Fruit fly (Drosophila melanogaster) whole organism, embryonic: Measurements from ENCODE around the gene kirre.

ENCODE experiments used
- Abd-B ChIP-seq: fragments of 200-800 bp; sonication (Bioruptor generic); optimal IDR thresholded peaks from 2 replicates; lab custom pipeline; 2018; ENCODE audit warnings: missing biosample characterization, mild to moderate bottlenecking, missing genetic modification characterization, moderate library complexity
- CG10979 ChIP-seq: fragments of 200-800 bp; sonication (Bioruptor generic); optimal IDR thresholded peaks from 2 replicates; lab custom pipeline; 2018; ENCODE audit warnings: missing biosample characterization, mild to moderate bottlenecking, missing genetic modification characterization, moderate library complexity
- CG11085 ChIP-seq: fragments of 200-800 bp; sonication (Bioruptor generic); IDR thresholded peaks from 2 replicates; pipeline ENCODE4 v1.3.6; 2022; ENCODE audit warnings: missing biosample characterization, missing genetic modification characterization
- CG12236 ChIP-seq: fragments of 200-800 bp; sonication (Bioruptor generic); optimal IDR thresholded peaks from 2 replicates; lab custom pipeline; 2016; ENCODE audit warnings: missing biosample characterization, missing genetic modification characterization
- CG15601 ChIP-seq: fragments of 200-800 bp; sonication (Bioruptor generic); optimal IDR thresholded peaks from 3 replicates; lab custom pipeline; 2019; ENCODE audit warnings: missing biosample characterization, mild to moderate bottlenecking, missing genetic modification characterization, moderate library complexity
- CG16815 ChIP-seq: fragments of 200-800 bp; sonication (Bioruptor generic); optimal IDR thresholded peaks from 3 replicates; lab custom pipeline; 2017; ENCODE audit warnings: missing biosample characterization, mild to moderate bottlenecking, missing genetic modification characterization
- CG16863 ChIP-seq: fragments of 200-800 bp; sonication (Bioruptor generic); optimal IDR thresholded peaks from 3 replicates; lab custom pipeline; 2016; ENCODE audit warnings: missing biosample characterization, missing genetic modification characterization
- CG17328 ChIP-seq: fragments of 200-800 bp; sonication (Bioruptor generic); IDR thresholded peaks from 2 replicates; pipeline ENCODE4 v1.3.6; 2022; ENCODE audit warnings: missing biosample characterization, missing genetic modification characterization
- CG18619 ChIP-seq: fragments of 200-800 bp; sonication (Bioruptor generic); optimal IDR thresholded peaks from 3 replicates; lab custom pipeline; 2017; ENCODE audit warnings: missing biosample characterization, mild to moderate bottlenecking, missing genetic modification characterization
- CG2889 ChIP-seq: fragments of 200-800 bp; sonication (Bioruptor generic); IDR thresholded peaks from 3 replicates; pipeline ENCODE4 v1.3.6; 2022; ENCODE audit warnings: missing biosample characterization, missing genetic modification characterization
- CG31441 ChIP-seq: fragments of 200-800 bp; sonication (Bioruptor generic); IDR thresholded peaks from 2 replicates; pipeline ENCODE4 v1.3.6; 2022; ENCODE audit warnings: missing biosample characterization, missing genetic modification characterization
- CG32772 ChIP-seq: fragments of 200-800 bp; sonication (Bioruptor generic); IDR thresholded peaks from 2 replicates; pipeline ENCODE4 v1.3.6; 2022; ENCODE audit warnings: missing biosample characterization, missing genetic modification characterization
- CG33557 ChIP-seq: fragments of 200-800 bp; sonication (Bioruptor generic); optimal IDR thresholded peaks from 2 replicates; lab custom pipeline; 2019; ENCODE audit warnings: missing biosample characterization, mild to moderate bottlenecking, missing genetic modification characterization, moderate library complexity
- CG4404 ChIP-seq: fragments of 200-800 bp; sonication (Bioruptor generic); IDR thresholded peaks from 2 replicates; pipeline ENCODE4 v1.3.6; 2022; ENCODE audit warnings: missing biosample characterization, missing genetic modification characterization
- CG4730 ChIP-seq: fragments of 200-800 bp; sonication (Bioruptor generic); IDR thresholded peaks from 2 replicates; pipeline ENCODE4 v1.3.6; 2022; ENCODE audit warnings: missing biosample characterization, missing genetic modification characterization
- CG8290 ChIP-seq, 3 experiments: fragments of 200-800 bp; sonication (Bioruptor generic); optimal IDR thresholded peaks; 2 replicates each; lab custom pipeline; 2016 to 2019; ENCODE audit warnings: missing biosample characterization in 3 of 3, missing genetic modification characterization in 3 of 3, mild to moderate bottlenecking in 2 of 3, moderate library complexity in 1 of 3
- CTCF ChIP-seq: fragments of 200-800 bp; sonication (Bioruptor generic); optimal IDR thresholded peaks from 2 replicates; lab custom pipeline; 2017; ENCODE audit warnings: missing biosample characterization, mild to moderate bottlenecking, missing genetic modification characterization, moderate library complexity
- CoRest ChIP-seq: fragments of 200-800 bp; sonication (Bioruptor generic); optimal IDR thresholded peaks from 3 replicates; lab custom pipeline; 2018; ENCODE audit warnings: missing biosample characterization, mild to moderate bottlenecking, missing genetic modification characterization, moderate library complexity
- Doc2 ChIP-seq: fragments of 200-800 bp; sonication (Bioruptor generic); IDR thresholded peaks from 2 replicates; pipeline ENCODE4 v1.3.6; 2022; ENCODE audit warnings: missing biosample characterization, missing genetic modification characterization
- HHEX ChIP-seq: fragments of 200-800 bp; sonication (Bioruptor generic); optimal IDR thresholded peaks from 3 replicates; lab custom pipeline; 2017; ENCODE audit warnings: missing biosample characterization, mild to moderate bottlenecking, missing genetic modification characterization, missing genetic modification reagents
- HLH3B ChIP-seq: fragments of 200-800 bp; sonication (Bioruptor generic); IDR thresholded peaks from 2 replicates; pipeline ENCODE4 v1.3.6; 2022; ENCODE audit warnings: missing biosample characterization, missing genetic modification characterization
- Hr39 ChIP-seq: fragments of >200 bp; optimal IDR thresholded peaks from 2 replicates; lab custom pipeline; 2017
- Hr51 ChIP-seq, 2 experiments: fragments of 200-800 bp; sonication (Bioruptor generic); optimal IDR thresholded peaks; 2 replicates in 1 of 2; 3 replicates in 1 of 2; lab custom pipeline; 2016 to 2018; ENCODE audit warnings: missing biosample characterization in 2 of 2, missing genetic modification characterization in 2 of 2, mild to moderate bottlenecking in 1 of 2, moderate library complexity in 1 of 2
- Kr ChIP-seq: fragments of 200-800 bp; sonication (Bioruptor generic); optimal IDR thresholded peaks from 2 replicates; lab custom pipeline; 2017; ENCODE audit warnings: missing biosample characterization, mild to moderate bottlenecking, missing genetic modification characterization
- Mes4 ChIP-seq: fragments of 200-800 bp; sonication (Bioruptor generic); optimal IDR thresholded peaks from 2 replicates; lab custom pipeline; 2016; ENCODE audit warnings: missing biosample characterization, missing genetic modification characterization
- NC2β ChIP-seq: fragments of 200-800 bp; sonication (Bioruptor generic); optimal IDR thresholded peaks from 2 replicates; lab custom pipeline; 2016; ENCODE audit warnings: missing biosample characterization, missing genetic modification characterization
- Oli ChIP-seq: fragments of 200-800 bp; sonication (Bioruptor generic); optimal IDR thresholded peaks from 2 replicates; lab custom pipeline; 2018; ENCODE audit warnings: missing biosample characterization, mild to moderate bottlenecking, missing genetic modification characterization, moderate library complexity
- Sox100B ChIP-seq: fragments of 200-800 bp; sonication (Bioruptor generic); optimal IDR thresholded peaks from 3 replicates; lab custom pipeline; 2018; ENCODE audit warnings: missing biosample characterization, mild to moderate bottlenecking, missing genetic modification characterization
- Ssrp ChIP-seq: fragments of 200-800 bp; sonication (Bioruptor generic); optimal IDR thresholded peaks from 2 replicates; lab custom pipeline; 2018; ENCODE audit warnings: missing biosample characterization, mild to moderate bottlenecking, missing genetic modification characterization, moderate library complexity
- Vsx1 ChIP-seq: fragments of 200-800 bp; sonication (Bioruptor generic); optimal IDR thresholded peaks from 2 replicates; lab custom pipeline; 2017; ENCODE audit warnings: missing biosample characterization, mild to moderate bottlenecking, missing genetic modification characterization, missing genetic modification reagents
- ac ChIP-seq: fragments of 200-800 bp; sonication (Bioruptor generic); optimal IDR thresholded peaks from 3 replicates; lab custom pipeline; 2017; ENCODE audit warnings: missing biosample characterization, mild to moderate bottlenecking, missing genetic modification characterization
- ase ChIP-seq: fragments of 200-800 bp; sonication (Bioruptor generic); IDR thresholded peaks from 3 replicates; pipeline ENCODE4 v1.3.6; 2022; ENCODE audit warnings: missing biosample characterization, missing genetic modification characterization
- da ChIP-seq: fragments of 200-800 bp; sonication (Bioruptor generic); optimal IDR thresholded peaks from 2 replicates; lab custom pipeline; 2016; ENCODE audit warnings: missing biosample characterization, missing genetic modification characterization
- dpn ChIP-seq, 2 experiments: fragments of 200-800 bp; sonication (Bioruptor generic); optimal IDR thresholded peaks; 3 replicates each; lab custom pipeline; 2016; ENCODE audit warnings: missing biosample characterization in 2 of 2, missing genetic modification characterization in 2 of 2
- gt ChIP-seq: fragments of 200-800 bp; sonication (Bioruptor generic); IDR thresholded peaks from 2 replicates; pipeline ENCODE4 v1.3.6; 2022; ENCODE audit warnings: missing biosample characterization, missing genetic modification characterization
- lilli ChIP-seq: fragments of 200-800 bp; sonication (Bioruptor generic); optimal IDR thresholded peaks from 3 replicates; lab custom pipeline; 2016; ENCODE audit warnings: missing biosample characterization, missing genetic modification characterization
- lmd ChIP-seq: fragments of 200-800 bp; sonication (Bioruptor generic); IDR thresholded peaks from 2 replicates; pipeline ENCODE4 v1.3.6; 2022; ENCODE audit warnings: missing biosample characterization, missing genetic modification characterization
- luna ChIP-seq: fragments of 200-800 bp; sonication (Bioruptor generic); optimal IDR thresholded peaks from 2 replicates; lab custom pipeline; 2016; ENCODE audit warnings: missing biosample characterization, missing genetic modification characterization
- maf-S ChIP-seq: fragments of 200-800 bp; sonication (Bioruptor generic); optimal IDR thresholded peaks from 2 replicates; lab custom pipeline; 2016; ENCODE audit warnings: missing biosample characterization, missing genetic modification characterization
- p53 ChIP-seq: fragments of 200-800 bp; sonication (Bioruptor generic); optimal IDR thresholded peaks from 2 replicates; lab custom pipeline; 2016; ENCODE audit warnings: missing biosample characterization, missing genetic modification characterization
- prd ChIP-seq, 3 experiments: fragments of >200 bp in 2 of 3; fragments of 200-800 bp in 1 of 3; sonication (Bioruptor generic) in 1 of 3; optimal IDR thresholded peaks in 2 of 3; IDR thresholded peaks in 1 of 3; 2 replicates in 2 of 3; 3 replicates in 1 of 3; pipeline versions ENCODE4 v1.3.6 to Lab custom; 2017 to 2022; ENCODE audit warnings: missing biosample characterization in 1 of 3, missing genetic modification characterization in 1 of 3
- psq ChIP-seq: fragments of 200-800 bp; sonication (Bioruptor generic); optimal IDR thresholded peaks from 2 replicates; lab custom pipeline; 2017; ENCODE audit warnings: missing biosample characterization, missing genetic modification characterization
- sc ChIP-seq, 3 experiments: fragments of >200 bp in 2 of 3; fragments of 200-800 bp in 1 of 3; sonication (Bioruptor generic) in 1 of 3; optimal IDR thresholded peaks; 2 replicates in 2 of 3; 3 replicates in 1 of 3; lab custom pipeline; 2017; ENCODE audit warnings: mild to moderate bottlenecking in 1 of 3, missing biosample characterization in 1 of 3, missing genetic modification characterization in 1 of 3, missing genetic modification reagents in 1 of 3
- sisA ChIP-seq: fragments of 200-800 bp; sonication (Bioruptor generic); IDR thresholded peaks from 2 replicates; pipeline ENCODE4 v1.3.6; 2022; ENCODE audit warnings: missing biosample characterization, missing genetic modification characterization
- sqz ChIP-seq: fragments of 200-800 bp; sonication (Bioruptor generic); optimal IDR thresholded peaks from 3 replicates; lab custom pipeline; 2018; ENCODE audit warnings: missing biosample characterization, mild to moderate bottlenecking, missing genetic modification characterization
- tin ChIP-seq: fragments of 200-800 bp; sonication (Bioruptor generic); optimal IDR thresholded peaks from 3 replicates; lab custom pipeline; 2016; ENCODE audit warnings: missing biosample characterization, missing genetic modification characterization
- yki ChIP-seq: fragments of >200 bp; optimal IDR thresholded peaks from 3 replicates; lab custom pipeline; 2018
- zen ChIP-seq: fragments of 200-800 bp; sonication (Bioruptor generic); optimal IDR thresholded peaks from 3 replicates; lab custom pipeline; 2018; ENCODE audit warnings: missing biosample characterization, mild to moderate bottlenecking, missing genetic modification characterization, moderate library complexity
- zf30C ChIP-seq: fragments of 200-800 bp; sonication (Bioruptor generic); optimal IDR thresholded peaks from 3 replicates; lab custom pipeline; 2018; ENCODE audit warnings: missing biosample characterization, mild to moderate bottlenecking, missing genetic modification characterization

The kirre gene

dm6 chrX:2984902-2985772 lies 245.0 kb downstream of the kirre start (continued):
- TF ChIP-seq ase (GFP tag; lab: Robert Waterston, UW): no peak
- peak; percentile 4 for TF ChIP-seq Sox100B (GFP tag; lab: Kevin White, UChicago)
- TF ChIP-seq CG4730: no peak
- TF ChIP-seq zf30C (GFP tag; lab: Kevin White, UChicago): peak; percentile 94
- peak; percentile 62 for TF ChIP-seq CG33557 (GFP tag; lab: Kevin White, UChicago)
- peak; percentile 99 for TF ChIP-seq zen (tag; lab: Kevin White, UChicago)
- peak; percentile 21 for TF ChIP-seq CG8290 (GFP tag; optimal IDR thresholded peaks at IDR 0.05; lab: Kevin White, UChicago)
- no peak for TF ChIP-seq CG8290 (tag; optimal IDR thresholded peaks at IDR 0.05; lab: Kevin White, UChicago)
- TF ChIP-seq HLH3B (GFP tag; lab: Robert Waterston, UW): no peak
- peak; percentile 25 for TF ChIP-seq CG16863 (GFP tag; lab: Kevin White, UChicago)
- no peak for TF ChIP-seq Vsx1 (GFP tag; lab: Kevin White, UChicago)
- peak in 1 of 2 experiments; percentile 33 for TF ChIP-seq Hr51 (GFP tag; optimal IDR thresholded peaks at IDR 0.05; lab: Kevin White, UChicago)
- TF ChIP-seq maf-S (GFP tag; lab: Kevin White, UChicago): no peak
- no peak for TF ChIP-seq CTCF
- peak; percentile 27 for TF ChIP-seq Ssrp (tag; lab: Kevin White, UChicago)
- TF ChIP-seq Kr (GFP tag; lab: Kevin White, UChicago): peak; percentile 75
- no peak for TF ChIP-seq sqz (GFP tag; lab: Kevin White, UChicago)
- peak; percentile 47 for TF ChIP-seq CG12236 (GFP tag; lab: Kevin White, UChicago)
- no peak for TF ChIP-seq CG2889 (GFP tag; lab: Robert Waterston, UW)
- TF ChIP-seq lmd (GFP tag; lab: Robert Waterston, UW): no peak
- no peak for TF ChIP-seq CG11085 (GFP tag; lab: Robert Waterston, UW)
- TF ChIP-seq HHEX (GFP tag; lab: Kevin White, UChicago): no peak
- TF ChIP-seq Mes4 (GFP tag; lab: Kevin White, UChicago): peak; percentile 20
- TF ChIP-seq NC2β: peak; percentile 33
- TF ChIP-seq psq: no peak
- TF ChIP-seq Abd-B (GFP tag; lab: Kevin White, UChicago): no peak
- TF ChIP-seq CG31441 (GFP tag; lab: Robert Waterston, UW): peak; percentile 59
- peak; percentile 30 for TF ChIP-seq lilli (GFP tag; lab: Kevin White, UChicago)
- TF ChIP-seq dpn (GFP tag; optimal IDR thresholded peaks at IDR 0.05; lab: Kevin White, UChicago): peak; percentile 3 to 11
- peak; percentile 18 for TF ChIP-seq Oli (tag; lab: Kevin White, UChicago)
- no peak for TF ChIP-seq prd (optimal IDR thresholded peaks at IDR 0.05; lab: Kevin White, UChicago)
- peak; percentile 94 for TF ChIP-seq prd (GFP tag; IDR thresholded peaks at IDR 0.05; lab: Robert Waterston, UW)
- peak; percentile 90 for TF ChIP-seq CG4404 (GFP tag; lab: Robert Waterston, UW)
- peak; percentile 23 for TF ChIP-seq tin (GFP tag; lab: Kevin White, UChicago)
- no peak for TF ChIP-seq Hr39 (lab: Kevin White, UChicago)
- TF ChIP-seq CG16815 (GFP tag; lab: Kevin White, UChicago): peak; percentile 56
- TF ChIP-seq gt (GFP tag; lab: Robert Waterston, UW): no peak
- TF ChIP-seq ac (GFP tag; lab: Kevin White, UChicago): peak; percentile 86
- no peak for TF ChIP-seq da (GFP tag; lab: Kevin White, UChicago)
- peak; percentile 41 for TF ChIP-seq CoRest
- TF ChIP-seq p53 (GFP tag; lab: Kevin White, UChicago): no peak
- TF ChIP-seq sc (optimal IDR thresholded peaks at IDR 0.05; lab: Kevin White, UChicago): no peak
- TF ChIP-seq sc (GFP tag; optimal IDR thresholded peaks at IDR 0.05; lab: Kevin White, UChicago): peak; percentile 14
- no peak for TF ChIP-seq sisA (GFP tag; lab: Robert Waterston, UW)
- TF ChIP-seq luna: no peak
- TF ChIP-seq Doc2: no peak
- peak; percentile 3 for TF ChIP-seq CG18619
- TF ChIP-seq yki (lab: Kevin White, UChicago): no peak
- peak; percentile 19 for TF ChIP-seq CG15601 (tag; lab: Kevin White, UChicago)
- TF ChIP-seq CG32772 (GFP tag; lab: Robert Waterston, UW): no peak
- TF ChIP-seq CG17328 (GFP tag; lab: Robert Waterston, UW): peak; percentile 64
- TF ChIP-seq CG10979 (tag; lab: Kevin White, UChicago): peak; percentile 86
